Fruit fly (Drosophila melanogaster): ENCODE data around the gene miple2.

The miple2 gene

dm6 chr3L:319145-320009, 48.4 kb downstream of the miple2 start, which contains the start of gene fwd (continued):
- TF ChIP-seq CG6808 (GFP tag; optimal IDR thresholded peaks at IDR 0.05) (peak; percentile 44), CG11762 (GFP tag; optimal IDR thresholded peaks at IDR 0.05; ENCODE audit: insufficient read depth) (no peak), spab (GFP tag; optimal IDR thresholded peaks at IDR 0.05) (no peak), fkh (GFP tag; optimal IDR thresholded peaks at IDR 0.05) (peak; percentile 80), CG32006 (GFP tag; optimal IDR thresholded peaks at IDR 0.05) (no peak), Smox (GFP tag; optimal IDR thresholded peaks at IDR 0.05) (no peak), CG16779 (tag; optimal IDR thresholded peaks at IDR 0.05) (no peak), topi (GFP tag; optimal IDR thresholded peaks at IDR 0.05) (no peak), CG8119 (GFP tag; IDR thresholded peaks at IDR 0.05) (no peak), vri (GFP tag; optimal IDR thresholded peaks at IDR 0.05) (no peak), CG4318 (GFP tag; optimal IDR thresholded peaks at IDR 0.05) (no peak), CG31627 (GFP tag; optimal IDR thresholded peaks at IDR 0.05) (no peak), net (GFP tag; optimal IDR thresholded peaks at IDR 0.05) (no peak), CG6276 (GFP tag; optimal IDR thresholded peaks at IDR 0.05) (no peak), CG3919 (GFP tag; optimal IDR thresholded peaks at IDR 0.05) (no peak), fd85E (GFP tag; optimal IDR thresholded peaks at IDR 0.05) (no peak), svp (GFP tag) (peak; percentile 83), Sox14 (GFP tag; optimal IDR thresholded peaks at IDR 0.05) (peak; percentile 61), pdm3 (GFP tag; optimal IDR thresholded peaks at IDR 0.05) (no peak), CG6163 (GFP tag; IDR thresholded peaks at IDR 0.05) (peak; percentile 30; the same call in 1 of the 3 replicates), Met (GFP tag; optimal IDR thresholded peaks at IDR 0.05) (no peak), Hr39 (GFP tag; optimal IDR thresholded peaks at IDR 0.05) (no peak), CG8632 (GFP tag; optimal IDR thresholded peaks at IDR 0.05) (no peak), CG3032 (tag; optimal IDR thresholded peaks at IDR 0.05) (no peak)

dm6 chr3L:320010-320337, 49.0 kb downstream of the miple2 start:
- 0 out of 2 replicates have a peak, but pooled peaks have one; percentile 4 for TF ChIP-seq CG15336 (GFP tag; IDR thresholded peaks at IDR 0.05)
- no peak for TF ChIP-seq CG10669 (GFP tag; optimal IDR thresholded peaks at IDR 0.05)
- TF ChIP-seq salr (GFP tag; optimal IDR thresholded peaks at IDR 0.05): no peak
- TF ChIP-seq cyc (GFP tag; optimal IDR thresholded peaks at IDR 0.05): no peak
- TF ChIP-seq Eip78C (GFP tag): peak; percentile 23

dm6 chr3L:320798-321197, 49.8 kb downstream of the miple2 start:
- no peak for TF ChIP-seq CG11902 (GFP tag; optimal IDR thresholded peaks at IDR 0.05)
- no peak for TF ChIP-seq CG31627 (GFP tag; optimal IDR thresholded peaks at IDR 0.05)
- no peak for TF ChIP-seq lz (GFP tag; optimal IDR thresholded peaks at IDR 0.05)
- TF ChIP-seq CG10669 (GFP tag; optimal IDR thresholded peaks at IDR 0.05): no peak
- no peak for TF ChIP-seq CG6854 (GFP tag; optimal IDR thresholded peaks at IDR 0.05)
- no peak for TF ChIP-seq CG34406 (GFP tag; optimal IDR thresholded peaks at IDR 0.05)
- no peak for TF ChIP-seq OdsH (GFP tag; optimal IDR thresholded peaks at IDR 0.05)
- no peak for TF ChIP-seq salr (GFP tag; optimal IDR thresholded peaks at IDR 0.05)
- TF ChIP-seq CG6792 (GFP tag; optimal IDR thresholded peaks at IDR 0.05): no peak
- no peak for TF ChIP-seq CG4318 (GFP tag; optimal IDR thresholded peaks at IDR 0.05)

dm6 chr3L:321495-321894, 50.5 kb downstream of the miple2 start:
- TF ChIP-seq CG8119 (GFP tag; IDR thresholded peaks at IDR 0.05): no peak
- TF ChIP-seq CG3919 (GFP tag; optimal IDR thresholded peaks at IDR 0.05): no peak
- no peak for TF ChIP-seq CG10631 (GFP tag; optimal IDR thresholded peaks at IDR 0.05)
- TF ChIP-seq Hr39 (GFP tag; optimal IDR thresholded peaks at IDR 0.05): no peak
- no peak for TF ChIP-seq fd85E (GFP tag; optimal IDR thresholded peaks at IDR 0.05)
- TF ChIP-seq CG6792 (GFP tag; optimal IDR thresholded peaks at IDR 0.05): no peak
- no peak for TF ChIP-seq CG8632 (GFP tag; optimal IDR thresholded peaks at IDR 0.05)
- no peak for TF ChIP-seq Sox14 (GFP tag; optimal IDR thresholded peaks at IDR 0.05)
- no peak for TF ChIP-seq Lpt (GFP tag; optimal IDR thresholded peaks at IDR 0.05)
- TF ChIP-seq CG6808 (GFP tag; optimal IDR thresholded peaks at IDR 0.05): no peak
- no peak for TF ChIP-seq Sox102F (GFP tag; optimal IDR thresholded peaks at IDR 0.05)
- TF ChIP-seq CG31627 (GFP tag; optimal IDR thresholded peaks at IDR 0.05): no peak
- TF ChIP-seq Met (GFP tag; optimal IDR thresholded peaks at IDR 0.05): no peak
- TF ChIP-seq fkh (GFP tag; optimal IDR thresholded peaks at IDR 0.05): no peak
- TF ChIP-seq CG9139 (GFP tag; optimal IDR thresholded peaks at IDR 0.05): no peak
